Worm (Caenorhabditis elegans) whole organism, early embryonic: ENCODE data around the gene gldi-11.

Source experiments
- B0310.2 ChIP-seq: sonication (generic microtip); optimal IDR thresholded peaks from 2 replicates; lab custom pipeline; 2016; ENCODE audit warnings: mild to moderate bottlenecking, missing genetic modification characterization, missing compliant biosample characterization
- aly-1 ChIP-seq: sonication (generic microtip); optimal IDR thresholded peaks from 2 replicates; lab custom pipeline; 2016; ENCODE audit warnings: missing genetic modification characterization, missing compliant biosample characterization
- ama-1 ChIP-seq: fragments of 150-350 bp; optimal IDR thresholded peaks from 2 replicates; lab custom pipeline; 2014
- flt-1 ChIP-seq: fragments of 200-800 bp; sonication (Bioruptor generic); IDR thresholded peaks from 2 replicates; pipeline ENCODE4 v1.3.6; 2022; ENCODE audit warnings: missing genetic modification characterization, missing compliant biosample characterization
- hmbx-1 ChIP-seq: sonication (generic microtip); optimal IDR thresholded peaks from 2 replicates; lab custom pipeline; 2016; ENCODE audit warnings: mild to moderate bottlenecking, missing genetic modification characterization, missing compliant biosample characterization
- hmg-4 ChIP-seq: fragments of 200-800 bp; sonication (Bioruptor generic); optimal IDR thresholded peaks from 2 replicates; lab custom pipeline; 2018; ENCODE audit warnings: mild to moderate bottlenecking, missing genetic modification characterization, missing compliant biosample characterization
- pes-1 ChIP-seq: fragments of 200-800 bp; sonication (Bioruptor generic); IDR thresholded peaks from 2 replicates; pipeline ENCODE4 v1.3.6; 2022; ENCODE audit warnings: missing genetic modification reagents, missing genetic modification characterization, missing compliant biosample characterization
- tbx-11 ChIP-seq: fragments of 200-800 bp; sonication (Bioruptor generic); IDR thresholded peaks from 2 replicates; pipeline ENCODE4 v1.3.6; 2022; ENCODE audit warnings: missing genetic modification characterization, missing compliant biosample characterization
- tbx-37 ChIP-seq: fragments of 200-800 bp; sonication (Bioruptor generic); conservative IDR thresholded peaks from 2 replicates; pipeline ENCODE4 v1.3.6; 2022; ENCODE audit warnings: missing genetic modification reagents, missing genetic modification characterization, missing compliant biosample characterization

- TF ChIP-seq hmbx-1 (tag; lab: Kevin White, UChicago) (no peak), B0310.2 (tag; lab: Kevin White, UChicago) (no peak), ama-1 (lab: Kevin White, UChicago) (no peak), tbx-37 (GFP tag; lab: Robert Waterston, UW) (no peak), tbx-11 (GFP tag; lab: Robert Waterston, UW) (no peak), hmg-4 (GFP tag; lab: Kevin White, UChicago) (no peak), pes-1 (no peak), flt-1 (GFP tag; lab: Robert Waterston, UW) (no peak), aly-1 (no peak)
These were observed 25.0 kb downstream of the gldi-11 start for ce11 chrII:4920608-4921007.
